Worm (Caenorhabditis elegans) whole organism, L1 larva: ENCODE measurements around the gene srh-82.
A peak's percentile ranks its signal among the peaks of the same experiment; 100 is the strongest.

Experiments
- C16A3.4 ChIP-seq: fragments of 150-350 bp; optimal IDR thresholded peaks from 2 replicates; lab custom pipeline; 2014; ENCODE audit warnings: missing biosample characterization, missing genetic modification characterization
- C34B4.2 ChIP-seq: sonication (generic microtip); optimal IDR thresholded peaks from 2 replicates; lab custom pipeline; 2017; ENCODE audit warnings: mild to moderate bottlenecking, missing genetic modification characterization, missing compliant biosample characterization
- F16B12.6 ChIP-seq: fragments of 150-350 bp; optimal IDR thresholded peaks from 2 replicates; lab custom pipeline; 2014; ENCODE audit warnings: missing biosample characterization, missing genetic modification characterization
- Y116A8C.19 ChIP-seq: sonication (generic microtip); optimal IDR thresholded peaks from 2 replicates; lab custom pipeline; 2016; ENCODE audit warnings: missing compliant biosample characterization, missing genetic modification characterization, borderline replicate concordance
- aly-2 ChIP-seq: fragments of 150-350 bp; optimal IDR thresholded peaks from 2 replicates; lab custom pipeline; 2014; ENCODE audit warnings: missing biosample characterization, missing genetic modification characterization
- ama-1 ChIP-seq: fragments of 150-350 bp; optimal IDR thresholded peaks from 2 replicates; lab custom pipeline; 2014
- blmp-1 ChIP-seq: fragments of 150-350 bp; optimal IDR thresholded peaks from 2 replicates; lab custom pipeline; 2014; ENCODE audit warnings: missing biosample characterization, missing genetic modification characterization
- ceh-8 ChIP-seq: fragments of 200-800 bp; sonication (Bioruptor generic); optimal IDR thresholded peaks from 2 replicates; lab custom pipeline; 2018; ENCODE audit warnings: mild to moderate bottlenecking, missing genetic modification characterization, moderate library complexity, missing compliant biosample characterization
- ceh-82 ChIP-seq, 3 experiments: fragments of 150-350 bp in 1 of 3; sonication (generic microtip) in 2 of 3; optimal IDR thresholded peaks; 2 replicates each; lab custom pipeline; 2014 to 2017; ENCODE audit warnings: missing biosample characterization in 3 of 3, missing genetic modification characterization in 3 of 3
- ceh-88 ChIP-seq: fragments of 200-800 bp; sonication (Bioruptor generic); IDR thresholded peaks from 2 replicates; pipeline ENCODE4 v1.3.6; 2022; ENCODE audit warnings: missing genetic modification characterization, missing compliant biosample characterization
- ces-1 ChIP-seq: fragments of 150-350 bp; optimal IDR thresholded peaks from 2 replicates; lab custom pipeline; 2014; ENCODE audit warnings: missing biosample characterization, missing genetic modification reagents, missing genetic modification characterization
- dpl-1 ChIP-seq, 3 experiments: fragments of 150-350 bp in 2 of 3; sonication (generic microtip) in 1 of 3; optimal IDR thresholded peaks; 2 replicates each; lab custom pipeline; 2014 to 2017; ENCODE audit warnings: missing biosample characterization in 3 of 3, missing genetic modification characterization in 3 of 3, missing genetic modification reagents in 3 of 3
- dsc-1 ChIP-seq: sonication (generic microtip); optimal IDR thresholded peaks from 2 replicates; lab custom pipeline; 2016; ENCODE audit warnings: mild to moderate bottlenecking, missing genetic modification characterization, missing compliant biosample characterization
- efl-1 ChIP-seq, 4 experiments: fragments of 150-350 bp; optimal IDR thresholded peaks in 3 of 4; peaks in 1 of 4; 1 replicate in 1 of 4; 2 replicates in 3 of 4; lab custom pipeline; 2014; ENCODE audit warnings: missing biosample characterization in 2 of 4, missing genetic modification characterization in 2 of 4, missing genetic modification reagents in 2 of 4
- egl-13 ChIP-seq: sonication (generic microtip); optimal IDR thresholded peaks from 2 replicates; lab custom pipeline; 2016; ENCODE audit warnings: missing genotype, missing genetic modification reagents, missing genetic modification characterization, missing compliant biosample characterization
- elt-2 ChIP-seq: sonication (generic microtip); optimal IDR thresholded peaks from 2 replicates; lab custom pipeline; 2016; ENCODE audit warnings: missing genetic modification characterization, mild to moderate bottlenecking, inconsistent platforms, missing compliant biosample characterization, missing genetic modification reagents
- fkh-10 ChIP-seq: sonication (generic microtip); optimal IDR thresholded peaks from 2 replicates; lab custom pipeline; 2017; ENCODE audit warnings: missing biosample characterization, missing genetic modification reagents, missing genetic modification characterization
- fkh-4 ChIP-seq: sonication (generic microtip); optimal IDR thresholded peaks from 2 replicates; lab custom pipeline; 2016; ENCODE audit warnings: missing compliant biosample characterization, missing genetic modification characterization, borderline replicate concordance
- grh-1 ChIP-seq: fragments of 200-800 bp; sonication (Bioruptor generic); IDR thresholded peaks from 2 replicates; pipeline ENCODE4 v1.3.6; 2022; ENCODE audit warnings: missing genetic modification reagents, missing genetic modification characterization, missing compliant biosample characterization
- hlh-17 ChIP-seq: fragments of 200-800 bp; sonication (Bioruptor generic); optimal IDR thresholded peaks from 2 replicates; lab custom pipeline; 2018; ENCODE audit warnings: missing genetic modification characterization, mild to moderate bottlenecking, missing compliant biosample characterization, moderate library complexity, borderline replicate concordance
- jun-1 ChIP-seq: fragments of 150-350 bp; optimal IDR thresholded peaks from 2 replicates; lab custom pipeline; 2014; ENCODE audit warnings: missing biosample characterization, missing genetic modification reagents, missing genetic modification characterization
- lin-13 ChIP-seq: fragments of 150-350 bp; optimal IDR thresholded peaks from 2 replicates; lab custom pipeline; 2014; ENCODE audit warnings: missing biosample characterization, missing genetic modification reagents, missing genetic modification characterization
- lin-15B ChIP-seq: fragments of 150-350 bp; sonication (generic microtip); optimal IDR thresholded peaks from 3 replicates; lab custom pipeline; 2014; ENCODE audit warnings: missing biosample characterization, missing genetic modification characterization
- lin-35 ChIP-seq, 2 experiments: fragments of 150-350 bp; optimal IDR thresholded peaks; 2 replicates each; lab custom pipeline; 2014; ENCODE audit warnings: missing biosample characterization in 2 of 2, missing genetic modification characterization in 2 of 2, missing genetic modification reagents in 2 of 2
- lin-39 ChIP-seq: fragments of 150-350 bp; optimal IDR thresholded peaks from 2 replicates; lab custom pipeline; 2014; ENCODE audit warnings: missing biosample characterization, missing genetic modification reagents, missing genetic modification characterization
- lir-3 ChIP-seq: sonication (generic microtip); optimal IDR thresholded peaks from 2 replicates; lab custom pipeline; 2016; ENCODE audit warnings: mild to moderate bottlenecking, missing genetic modification characterization, moderate library complexity, missing compliant biosample characterization; ENCODE audit not compliant: poor library complexity
- lsy-2 ChIP-seq, 2 experiments: fragments of 150-350 bp; optimal IDR thresholded peaks; 2 replicates each; lab custom pipeline; 2014; ENCODE audit warnings: missing biosample characterization in 2 of 2, missing genetic modification characterization in 2 of 2
- mdl-1 ChIP-seq, 2 experiments: fragments of 150-350 bp; optimal IDR thresholded peaks; 2 replicates each; lab custom pipeline; 2014 to 2017; ENCODE audit warnings: missing biosample characterization in 2 of 2, missing genetic modification characterization in 2 of 2, inconsistent platforms in 1 of 2
- mep-1 ChIP-seq: fragments of 150-350 bp; optimal IDR thresholded peaks from 2 replicates; lab custom pipeline; 2014; ENCODE audit warnings: missing biosample characterization, missing genetic modification characterization
- nhr-12 ChIP-seq: sonication (generic microtip); optimal IDR thresholded peaks from 2 replicates; lab custom pipeline; 2017; ENCODE audit warnings: missing biosample characterization, missing genetic modification characterization
- nhr-20 ChIP-seq: sonication (generic microtip); optimal IDR thresholded peaks from 2 replicates; lab custom pipeline; 2016; ENCODE audit warnings: mild to moderate bottlenecking, missing genetic modification characterization, missing compliant biosample characterization
- nhr-47 ChIP-seq: sonication (generic microtip); optimal IDR thresholded peaks from 2 replicates; lab custom pipeline; 2016; ENCODE audit warnings: mild to moderate bottlenecking, missing genetic modification characterization, moderate library complexity, missing compliant biosample characterization
- nhr-71 ChIP-seq: sonication (generic microtip); optimal IDR thresholded peaks from 2 replicates; lab custom pipeline; 2016; ENCODE audit warnings: mild to moderate bottlenecking, missing genetic modification characterization, moderate library complexity, missing compliant biosample characterization
- nhr-77 ChIP-seq: fragments of 150-350 bp; optimal IDR thresholded peaks from 2 replicates; lab custom pipeline; 2014; ENCODE audit warnings: missing biosample characterization, missing genetic modification characterization
- nhr-84 ChIP-seq: sonication (generic microtip); optimal IDR thresholded peaks from 2 replicates; lab custom pipeline; 2017; ENCODE audit warnings: missing biosample characterization, missing genetic modification characterization
- pax-3 ChIP-seq: fragments of 200-800 bp; sonication (Bioruptor generic); optimal IDR thresholded peaks from 2 replicates; lab custom pipeline; 2018; ENCODE audit warnings: mild to moderate bottlenecking, missing genetic modification characterization, moderate library complexity, missing compliant biosample characterization
- rnt-1 ChIP-seq: sonication (generic microtip); optimal IDR thresholded peaks from 2 replicates; lab custom pipeline; 2016; ENCODE audit warnings: mild to moderate bottlenecking, missing genetic modification characterization, moderate library complexity, missing compliant biosample characterization
- skn-1 ChIP-seq: fragments of 150-350 bp; optimal IDR thresholded peaks from 2 replicates; lab custom pipeline; 2014; ENCODE audit warnings: missing biosample characterization, missing genetic modification characterization
- snpc-4 ChIP-seq: fragments of 150-350 bp; optimal IDR thresholded peaks from 2 replicates; lab custom pipeline; 2014; ENCODE audit warnings: missing biosample characterization, missing genetic modification characterization
- snu-23 ChIP-seq: sonication (generic microtip); optimal IDR thresholded peaks from 2 replicates; lab custom pipeline; 2016; ENCODE audit warnings: missing genetic modification characterization, missing compliant biosample characterization
- sptf-1 ChIP-seq: fragments of 150-350 bp; optimal IDR thresholded peaks from 2 replicates; lab custom pipeline; 2014; ENCODE audit warnings: missing biosample characterization, missing genetic modification characterization
- sup-37 ChIP-seq: fragments of 200-800 bp; sonication (Bioruptor generic); optimal IDR thresholded peaks from 2 replicates; lab custom pipeline; 2018; ENCODE audit warnings: mild to moderate bottlenecking, missing genetic modification characterization, missing compliant biosample characterization
- swsn-7 ChIP-seq: sonication (generic microtip); optimal IDR thresholded peaks from 2 replicates; lab custom pipeline; 2016; ENCODE audit warnings: missing genetic modification characterization, missing compliant biosample characterization
- tbx-2 ChIP-seq: sonication (generic microtip); optimal IDR thresholded peaks from 2 replicates; lab custom pipeline; 2016; ENCODE audit warnings: missing genetic modification characterization, missing compliant biosample characterization
- tlp-1 ChIP-seq: fragments of 150-350 bp; optimal IDR thresholded peaks from 2 replicates; lab custom pipeline; 2014; ENCODE audit warnings: missing biosample characterization, missing genetic modification characterization
- unc-30 ChIP-seq: sonication (generic microtip); optimal IDR thresholded peaks from 2 replicates; lab custom pipeline; 2017; ENCODE audit warnings: missing biosample characterization, missing genetic modification characterization
- unc-86 ChIP-seq: sonication (generic microtip); optimal IDR thresholded peaks from 2 replicates; lab custom pipeline; 2016; ENCODE audit warnings: missing genetic modification characterization, missing compliant biosample characterization
- vab-15 ChIP-seq: sonication (generic microtip); optimal IDR thresholded peaks from 2 replicates; lab custom pipeline; 2017; ENCODE audit warnings: missing genotype, mild to moderate bottlenecking, missing genetic modification characterization, missing compliant biosample characterization
- xbp-1 ChIP-seq: sonication (generic microtip); optimal IDR thresholded peaks from 2 replicates; lab custom pipeline; 2016; ENCODE audit warnings: missing genetic modification characterization, missing compliant biosample characterization
- ztf-11 ChIP-seq, 2 experiments: sonication (generic microtip); optimal IDR thresholded peaks; 2 replicates each; lab custom pipeline; 2016 to 2017; ENCODE audit warnings: missing genetic modification characterization in 2 of 2, missing biosample characterization in 1 of 2, missing compliant biosample characterization in 1 of 2

Gene srh-82

DNA sequence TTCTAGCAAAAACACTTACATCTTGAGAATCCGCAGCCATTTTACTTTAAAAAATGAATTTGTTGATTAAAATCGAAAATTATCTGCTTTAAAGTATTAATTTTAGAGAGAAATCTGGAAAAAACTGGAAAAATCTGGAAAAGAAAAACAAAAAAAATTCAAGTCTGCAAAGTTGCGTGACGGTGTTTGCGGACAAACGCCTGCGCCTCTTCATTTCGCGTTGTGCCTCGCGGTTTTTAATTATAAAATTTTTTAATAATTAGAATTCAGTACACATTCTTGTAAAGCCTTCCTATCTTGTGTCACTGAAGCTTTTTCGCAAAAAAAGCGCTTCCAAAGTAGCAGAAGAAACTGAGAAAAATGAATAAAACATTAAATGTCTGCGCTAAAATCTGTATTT, 18.3 kb upstream of the srh-82 start, which contains the start of gene W03F9.1 (continued):
- TF ChIP-seq rnt-1 (tag; lab: Kevin White, UChicago) (peak; percentile 53), pax-3 (tag; lab: Kevin White, UChicago) (peak; percentile 7), nhr-12 (tag; lab: Kevin White, UChicago) (no peak), ces-1 (GFP tag; lab: Kevin White, UChicago) (no peak), fkh-10 (GFP tag; lab: Kevin White, UChicago) (no peak), nhr-20 (tag; lab: Kevin White, UChicago) (peak; percentile 69), dpl-1 (GFP tag; optimal IDR thresholded peaks at IDR 0.05; lab: Kevin White, UChicago) (peak; percentile 42 to 70 (median 64)), Y116A8C.19 (tag; lab: Kevin White, UChicago) (no peak), fkh-4 (peak; percentile 30), elt-2 (peak; percentile 26), hlh-17 (GFP tag; lab: Kevin White, UChicago) (no peak)

- TF ChIP-seq nhr-71 (tag; lab: Kevin White, UChicago) (peak; percentile 56), lsy-2 (tag; optimal IDR thresholded peaks at IDR 0.05; lab: Kevin White, UChicago) (peak; percentile 59 to 66), ztf-11 (tag; optimal IDR thresholded peaks at IDR 0.05; lab: Kevin White, UChicago) (peak in 1 of 2 experiments; percentile 28), nhr-20 (tag; lab: Kevin White, UChicago) (peak; percentile 25), ceh-88 (GFP tag; lab: Robert Waterston, UW) (no peak), mdl-1 (tag; optimal IDR thresholded peaks at IDR 0.05; lab: Kevin White, UChicago) (peak in 1 of 2 experiments; percentile 4), hlh-17 (GFP tag; lab: Kevin White, UChicago) (no peak), F16B12.6 (peak; percentile 91), jun-1 (tag; lab: Kevin White, UChicago) (no peak), dpl-1 (GFP tag; optimal IDR thresholded peaks at IDR 0.05; lab: Kevin White, UChicago) (peak; percentile 54 to 62 (median 56)), elt-2 (no peak), C34B4.2 (no peak), nhr-47 (peak; percentile 59), mep-1 (no peak), blmp-1 (tag; lab: Kevin White, UChicago) (no peak), skn-1 (tag; lab: Kevin White, UChicago) (peak; percentile 43), dsc-1 (peak; percentile 1), lin-15B (tag; lab: Kevin White, UChicago) (peak; percentile 14), unc-30 (no peak), ceh-82 (tag; optimal IDR thresholded peaks at IDR 0.05; lab: Kevin White, UChicago) (peak in 2 of 3 experiments; percentile 9 to 34), ama-1 (no peak), lir-3 (tag; lab: Kevin White, UChicago) (no peak), C16A3.4 (tag; lab: Kevin White, UChicago) (no peak), egl-13 (tag; lab: Kevin White, UChicago) (no peak), efl-1 (optimal IDR thresholded peaks at IDR 0.05; lab: Kevin White, UChicago) (peak; percentile 40 to 61), efl-1 (GFP tag; optimal IDR thresholded peaks at IDR 0.05 in 1 of 2; lab: Kevin White, UChicago) (peak; percentile 71 to 94), tlp-1 (no peak), aly-2 (tag; lab: Kevin White, UChicago) (no peak), sup-37 (GFP tag; lab: Kevin White, UChicago) (no peak), nhr-77 (tag; lab: Kevin White, UChicago) (peak; percentile 17), ceh-8 (GFP tag; lab: Kevin White, UChicago) (no peak), sptf-1 (tag; lab: Kevin White, UChicago) (no peak), grh-1 (GFP tag; lab: Robert Waterston, UW) (no peak), tbx-2 (tag; lab: Kevin White, UChicago) (peak; percentile 34), lin-35 (GFP tag; optimal IDR thresholded peaks at IDR 0.05; lab: Kevin White, UChicago) (peak; percentile 59 to 63), rnt-1 (tag; lab: Kevin White, UChicago) (peak; percentile 36), vab-15 (tag; lab: Kevin White, UChicago) (no peak), lin-13 (GFP tag; lab: Kevin White, UChicago) (no peak), swsn-7 (tag; lab: Kevin White, UChicago) (peak; percentile 51), snpc-4 (peak; percentile 7), lin-39 (tag; lab: Kevin White, UChicago) (peak; percentile 30), unc-86 (tag; lab: Kevin White, UChicago) (no peak), nhr-12 (tag; lab: Kevin White, UChicago) (no peak), xbp-1 (peak; percentile 36), snu-23 (GFP tag; lab: Kevin White, UChicago) (peak; percentile 54), nhr-84 (tag; lab: Kevin White, UChicago) (no peak)
Measured at ce11 chrV:127882-128281, 17.0 kb upstream of the srh-82 start, which contains the start of the genes W03F9.2 and sftb-2. TSS of gene W03F9.2 (minus strand) at chrV:128034. TSS of gene sftb-2 (plus strand) at chrV:128237.
